Worm (Caenorhabditis elegans): Measurements from ENCODE around the gene spas-1.

DNA sequence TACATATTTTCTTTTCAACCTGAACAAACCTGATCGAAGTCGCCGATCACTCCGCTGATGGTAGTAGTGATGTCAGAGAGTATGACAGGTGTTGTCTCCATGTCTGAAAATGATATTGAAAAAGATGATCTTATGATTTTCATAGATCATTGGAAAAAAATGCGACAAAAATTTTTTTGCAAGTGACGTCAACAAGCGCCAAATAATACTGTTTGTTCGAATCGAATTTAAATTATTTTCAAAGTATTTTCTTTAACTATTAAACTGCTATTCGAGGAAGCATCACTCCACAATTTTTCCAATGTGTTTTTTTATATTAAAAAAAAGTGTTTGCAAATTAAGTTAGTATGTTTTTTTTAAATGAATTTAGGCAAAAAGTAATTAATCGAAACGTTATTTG, 38.0 kb upstream of the spas-1 start, which contains the start of gene pitr-2:
- TF ChIP-seq nhr-77 (tag; optimal IDR thresholded peaks at IDR 0.05), result no peak
- no peak for TF ChIP-seq ceh-62 (tag; optimal IDR thresholded peaks at IDR 0.05)
- no peak for TF ChIP-seq ztf-11 (tag; optimal IDR thresholded peaks at IDR 0.05)
- TF ChIP-seq zag-1 (tag; optimal IDR thresholded peaks at IDR 0.05), result no peak
- TF ChIP-seq Y105C5A.15 (GFP tag; IDR thresholded peaks at IDR 0.05), result no peak

Data from whole organism, L4 larva.